Worm (Caenorhabditis elegans): ENCODE data around the gene bbs-2.

Gene bbs-2

ce11 chrIV:7961889-7962342 is 28.1 kb downstream of the bbs-2 start (continued):
- TF ChIP-seq lin-54 (GFP tag; optimal IDR thresholded peaks at IDR 0.05), result peak; percentile 45
- peak; percentile 22 for TF ChIP-seq atf-7 (tag; optimal IDR thresholded peaks at IDR 0.05)
- peak; percentile 89 for TF ChIP-seq hrde-1 (tag; optimal IDR thresholded peaks at IDR 0.05; ENCODE audit: borderline replicate concordance)
- TF ChIP-seq somi-1 (GFP tag; optimal IDR thresholded peaks at IDR 0.05), result no peak
- no peak for TF ChIP-seq mel-28 (tag; optimal IDR thresholded peaks at IDR 0.05; ENCODE audit: borderline replicate concordance)
- no peak for TF ChIP-seq K11D2.4 (GFP tag; IDR thresholded peaks at IDR 0.05)
- peak; percentile 11 for TF ChIP-seq snpc-4 (GFP tag; optimal IDR thresholded peaks at IDR 0.05)
- peak in 1 of 4 experiments; percentile 47 for TF ChIP-seq snpc-4 (tag; optimal IDR thresholded peaks at IDR 0.05)
- TF ChIP-seq ceh-27 (GFP tag; optimal IDR thresholded peaks at IDR 0.05), result no peak
- no peak for TF ChIP-seq akir-1 (GFP tag; optimal IDR thresholded peaks at IDR 0.05)
- no peak for TF ChIP-seq D2030.7 (GFP tag; IDR thresholded peaks at IDR 0.05)
- TF ChIP-seq sptf-2 (GFP tag; optimal IDR thresholded peaks at IDR 0.05), result no peak
- no peak for TF ChIP-seq lag-1 (GFP tag; IDR thresholded peaks at IDR 0.05)
- TF ChIP-seq rcor-1 (GFP tag; IDR thresholded peaks at IDR 0.05), result 0 out of 2 replicates have a peak, but pooled peaks have one; percentile 11
- TF ChIP-seq egl-44 (GFP tag; IDR thresholded peaks at IDR 0.05), result 0 out of 2 replicates have a peak, but pooled peaks have one; percentile 28
- peak; percentile 73 for TF ChIP-seq tlf-1 (GFP tag; optimal IDR thresholded peaks at IDR 0.05)
- TF ChIP-seq nhr-90 (tag; optimal IDR thresholded peaks at IDR 0.05), result no peak
- no peak for TF ChIP-seq lin-40 (tag; optimal IDR thresholded peaks at IDR 0.05)
- TF ChIP-seq mxl-1 (tag; optimal IDR thresholded peaks at IDR 0.05), result peak; percentile 36
- TF ChIP-seq sdz-38 (tag; optimal IDR thresholded peaks at IDR 0.05), result no peak
- TF ChIP-seq ceh-79 (tag; optimal IDR thresholded peaks at IDR 0.05), result peak; percentile 50
- TF ChIP-seq tbp1 (GFP tag; optimal IDR thresholded peaks at IDR 0.05), result peak; percentile 61
- TF ChIP-seq aptf-2 (GFP tag; conservative IDR thresholded peaks at IDR 0.05), result no peak

DNA sequence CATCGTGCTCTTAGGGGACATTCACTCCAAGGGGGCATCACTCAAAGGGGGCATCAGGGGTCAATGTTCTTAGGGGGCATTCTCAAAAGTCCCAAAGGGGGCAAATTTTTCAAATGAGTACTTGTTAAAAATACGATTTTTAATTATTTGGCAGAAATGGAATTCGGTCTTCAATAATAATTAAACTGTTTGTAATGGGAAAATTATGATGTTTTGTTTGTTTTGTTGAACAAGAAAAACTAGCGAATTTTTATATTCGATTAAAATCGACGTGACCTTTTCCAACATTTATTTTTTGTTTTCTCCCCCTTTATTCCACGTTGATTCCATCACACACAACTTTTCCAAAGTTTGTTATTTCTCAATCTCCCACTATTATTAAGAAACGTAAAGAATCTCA is 33.2 kb downstream of the bbs-2 start, which contains the start of gene F57H12.5:
F57H12.5 (plus strand) TSS at position 301 of the 400 bp plus-strand sequence.
- TF ChIP-seq hrde-1 (tag; optimal IDR thresholded peaks at IDR 0.05; ENCODE audit: borderline replicate concordance) (no peak), F10E7.11 (tag; optimal IDR thresholded peaks at IDR 0.05) (no peak), sdz-38 (tag; optimal IDR thresholded peaks at IDR 0.05) (no peak), pha-4 (tag; optimal IDR thresholded peaks at IDR 0.05) (no peak), die-1 (tag; optimal IDR thresholded peaks at IDR 0.05) (no peak), nfyb-1 (GFP tag; IDR thresholded peaks at IDR 0.05) (no peak), ztf-18 (tag; optimal IDR thresholded peaks at IDR 0.05) (no peak), attf-6 (GFP tag; IDR thresholded peaks at IDR 0.05) (no peak), sptf-2 (GFP tag; optimal IDR thresholded peaks at IDR 0.05) (no peak), lin-54 (GFP tag; optimal IDR thresholded peaks at IDR 0.05) (no peak), repo-1 (tag; optimal IDR thresholded peaks at IDR 0.05) (no peak), ztf-6 (GFP tag; IDR thresholded peaks at IDR 0.05) (no peak)

- no peak for TF ChIP-seq madf-3 (GFP tag; IDR thresholded peaks at IDR 0.05)
- no peak for TF ChIP-seq attf-5 (GFP tag; optimal IDR thresholded peaks at IDR 0.05)
- TF ChIP-seq F33H1.4 (GFP tag; IDR thresholded peaks at IDR 0.05), result no peak
- TF ChIP-seq Y95B8A.8 (GFP tag; IDR thresholded peaks at IDR 0.05), result no peak
- no peak for TF ChIP-seq ztf-3 (GFP tag; optimal IDR thresholded peaks at IDR 0.05)
- TF ChIP-seq let-526 (GFP tag; IDR thresholded peaks at IDR 0.05), result no peak
- TF ChIP-seq T26A5.8 (tag; optimal IDR thresholded peaks at IDR 0.05), result no peak
- TF ChIP-seq attf-6 (GFP tag; IDR thresholded peaks at IDR 0.05), result no peak
- TF ChIP-seq F52B5.7 (tag; optimal IDR thresholded peaks at IDR 0.05), result no peak
- no peak for TF ChIP-seq F57C9.4 (tag; optimal IDR thresholded peaks at IDR 0.05)
- TF ChIP-seq F55B11.4 (tag; optimal IDR thresholded peaks at IDR 0.05; ENCODE audit: borderline replicate concordance, insufficient read depth), result no peak
- no peak for TF ChIP-seq nfya-1 (tag; optimal IDR thresholded peaks at IDR 0.05; ENCODE audit: borderline replicate concordance, insufficient read depth)
- no peak for TF ChIP-seq madf-8 (GFP tag; conservative IDR thresholded peaks at IDR 0.05)
- TF ChIP-seq ztf-18 (tag; optimal IDR thresholded peaks at IDR 0.05), result no peak
- TF ChIP-seq fkh-3 (tag; optimal IDR thresholded peaks at IDR 0.05), result no peak
- no peak for TF ChIP-seq F22D6.2 (tag; optimal IDR thresholded peaks at IDR 0.05)
- TF ChIP-seq bed-1 (GFP tag; IDR thresholded peaks at IDR 0.05), result no peak
- TF ChIP-seq aptf-2 (GFP tag; conservative IDR thresholded peaks at IDR 0.05), result no peak
- no peak for TF ChIP-seq egrh-3 (GFP tag; IDR thresholded peaks at IDR 0.05)
Observed at ce11 chrIV:7976210-7976609, 42.4 kb downstream of the bbs-2 start, which contains the start of gene F57H12.6. TSS of gene F57H12.6 (minus strand) at chrIV:7976310.
